Fruit fly (Drosophila melanogaster) whole organism, embryonic: ENCODE results near the gene Hmbs.
A peak's percentile ranks its signal among the peaks of the same experiment; 100 is the strongest.

Experiments used
- Antp ChIP-seq: fragments of 200-800 bp; sonication (Bioruptor generic); optimal IDR thresholded peaks from 3 replicates; lab custom pipeline; 2016; ENCODE audit warnings: missing biosample characterization, missing genetic modification characterization
- Blimp-1 ChIP-seq: fragments of 200-800 bp; sonication (Bioruptor generic); optimal IDR thresholded peaks from 3 replicates; lab custom pipeline; 2018; ENCODE audit warnings: missing biosample characterization, missing genetic modification characterization, mild to moderate bottlenecking, moderate library complexity, missing genetic modification reagents
- CG10565 ChIP-seq: fragments of 200-800 bp; sonication (Bioruptor generic); optimal IDR thresholded peaks from 3 replicates; lab custom pipeline; 2016; ENCODE audit warnings: missing biosample characterization, mild to moderate bottlenecking, missing genetic modification characterization
- CG11504 ChIP-seq: fragments of 200-800 bp; sonication (Bioruptor generic); optimal IDR thresholded peaks from 3 replicates; lab custom pipeline; 2019; ENCODE audit warnings: missing biosample characterization, mild to moderate bottlenecking, missing genetic modification characterization, moderate library complexity
- CG11695 ChIP-seq: fragments of 200-800 bp; sonication (Bioruptor generic); IDR thresholded peaks from 3 replicates; pipeline ENCODE4 v1.3.6; 2022; ENCODE audit warnings: missing biosample characterization, missing genetic modification characterization
- CG12071 ChIP-seq: fragments of 200-800 bp; sonication (Bioruptor generic); optimal IDR thresholded peaks from 3 replicates; lab custom pipeline; 2018; ENCODE audit warnings: missing biosample characterization, mild to moderate bottlenecking, missing genetic modification characterization
- CG12104 ChIP-seq: fragments of 200-800 bp; sonication (Bioruptor generic); optimal IDR thresholded peaks from 3 replicates; lab custom pipeline; 2016; ENCODE audit warnings: missing biosample characterization, missing genetic modification characterization
- CG12155 ChIP-seq: fragments of 200-800 bp; sonication (Bioruptor generic); optimal IDR thresholded peaks from 3 replicates; lab custom pipeline; 2016; ENCODE audit warnings: missing biosample characterization, missing genetic modification characterization
- CG12236 ChIP-seq: fragments of 200-800 bp; sonication (Bioruptor generic); optimal IDR thresholded peaks from 2 replicates; lab custom pipeline; 2016; ENCODE audit warnings: missing biosample characterization, missing genetic modification characterization
- CG12769 ChIP-seq: fragments of 200-800 bp; sonication (Bioruptor generic); optimal IDR thresholded peaks from 2 replicates; lab custom pipeline; 2019; ENCODE audit warnings: missing biosample characterization, mild to moderate bottlenecking, missing genetic modification characterization, moderate library complexity
- CG13624 ChIP-seq: fragments of 200-800 bp; sonication (Bioruptor generic); optimal IDR thresholded peaks from 2 replicates; lab custom pipeline; 2016; ENCODE audit warnings: missing biosample characterization, missing genetic modification characterization
- CG13894 ChIP-seq: fragments of 200-800 bp; sonication (Bioruptor generic); optimal IDR thresholded peaks from 3 replicates; lab custom pipeline; 2018; ENCODE audit warnings: missing biosample characterization, mild to moderate bottlenecking, missing genetic modification characterization, moderate library complexity
- CG14965 ChIP-seq: fragments of 200-800 bp; sonication (Bioruptor generic); optimal IDR thresholded peaks from 2 replicates; lab custom pipeline; 2016; ENCODE audit warnings: missing biosample characterization, missing genetic modification characterization, borderline replicate concordance
- CG17612 ChIP-seq: fragments of 200-800 bp; sonication (Bioruptor generic); IDR thresholded peaks from 2 replicates; pipeline ENCODE4 v1.3.6; 2022; ENCODE audit warnings: missing biosample characterization, missing genetic modification characterization
- CG17912 ChIP-seq: fragments of 200-800 bp; sonication (Bioruptor generic); optimal IDR thresholded peaks from 2 replicates; lab custom pipeline; 2018; ENCODE audit warnings: missing biosample characterization, mild to moderate bottlenecking, missing genetic modification characterization
- CG1792 ChIP-seq: fragments of 200-800 bp; sonication (Bioruptor generic); optimal IDR thresholded peaks from 2 replicates; lab custom pipeline; 2016; ENCODE audit warnings: missing biosample characterization, missing genetic modification characterization
- CG34224 ChIP-seq: fragments of 200-800 bp; sonication (Bioruptor generic); IDR thresholded peaks from 3 replicates; pipeline ENCODE4 v1.3.6; 2022; ENCODE audit warnings: missing biosample characterization, missing genetic modification characterization; ENCODE audit not compliant: partially characterized antibody
- CG43689 ChIP-seq: fragments of 200-800 bp; sonication (Bioruptor generic); IDR thresholded peaks from 2 replicates; pipeline ENCODE4 v1.3.6; 2022; ENCODE audit warnings: missing biosample characterization, missing genetic modification characterization
- CG8290 ChIP-seq, 3 experiments: fragments of 200-800 bp; sonication (Bioruptor generic); optimal IDR thresholded peaks; 2 replicates each; lab custom pipeline; 2016 to 2019; ENCODE audit warnings: missing biosample characterization in 3 of 3, missing genetic modification characterization in 3 of 3, mild to moderate bottlenecking in 2 of 3, moderate library complexity in 1 of 3
- CG8478 ChIP-seq: fragments of >200 bp; optimal IDR thresholded peaks from 2 replicates; lab custom pipeline; 2018
- CG8944 ChIP-seq: fragments of 200-800 bp; sonication (Bioruptor generic); optimal IDR thresholded peaks from 3 replicates; lab custom pipeline; 2016; ENCODE audit warnings: missing biosample characterization, missing genetic modification characterization
- Chrac-16 ChIP-seq: fragments of 200-800 bp; sonication (Bioruptor generic); optimal IDR thresholded peaks from 3 replicates; lab custom pipeline; 2016; ENCODE audit warnings: missing biosample characterization, missing genetic modification characterization
- Dfd ChIP-seq, 2 experiments: fragments of >200 bp; optimal IDR thresholded peaks; 2 replicates each; lab custom pipeline; 2017; ENCODE audit warnings: missing biosample characterization in 2 of 2, missing genetic modification characterization in 2 of 2
- GATAe ChIP-seq: fragments of 200-800 bp; sonication (Bioruptor generic); conservative IDR thresholded peaks from 2 replicates; pipeline ENCODE4 v1.3.6; 2022; ENCODE audit warnings: missing biosample characterization, missing genetic modification characterization
- H15 ChIP-seq: fragments of 200-800 bp; sonication (Bioruptor generic); IDR thresholded peaks from 3 replicates; pipeline ENCODE4 v1.3.6; 2022; ENCODE audit warnings: missing biosample characterization, missing genetic modification characterization
- HmgD ChIP-seq: fragments of 200-800 bp; sonication (Bioruptor generic); optimal IDR thresholded peaks from 3 replicates; lab custom pipeline; 2016; ENCODE audit warnings: missing biosample characterization, missing genetic modification characterization
- Nf-YB ChIP-seq: fragments of 200-800 bp; sonication (Bioruptor generic); optimal IDR thresholded peaks from 3 replicates; lab custom pipeline; 2019; ENCODE audit warnings: missing biosample characterization, mild to moderate bottlenecking, missing genetic modification characterization, moderate library complexity
- Usf ChIP-seq: fragments of 200-800 bp; sonication (Bioruptor generic); optimal IDR thresholded peaks from 2 replicates; lab custom pipeline; 2017; ENCODE audit warnings: missing genotype, missing biosample characterization, missing genetic modification characterization
- Xrp1 ChIP-seq: fragments of 200-800 bp; sonication (Bioruptor generic); IDR thresholded peaks from 2 replicates; pipeline ENCODE4 v1.3.6; 2022; ENCODE audit warnings: missing biosample characterization, missing genetic modification characterization
- cad ChIP-seq: fragments of >200 bp; optimal IDR thresholded peaks from 2 replicates; lab custom pipeline; 2017; ENCODE audit warnings: missing biosample characterization, missing genetic modification characterization
- crp ChIP-seq, 2 experiments: fragments of 200-800 bp; sonication (Bioruptor generic); optimal IDR thresholded peaks; 2 replicates in 1 of 2; 3 replicates in 1 of 2; lab custom pipeline; 2017; ENCODE audit warnings: missing biosample characterization in 2 of 2, missing genetic modification characterization in 2 of 2, mild to moderate bottlenecking in 1 of 2, moderate library complexity in 1 of 2
- dmrt11E ChIP-seq: fragments of 200-800 bp; sonication (Bioruptor generic); optimal IDR thresholded peaks from 3 replicates; lab custom pipeline; 2018; ENCODE audit warnings: missing biosample characterization, mild to moderate bottlenecking, missing genetic modification characterization, moderate library complexity
- en ChIP-seq: fragments of 200-800 bp; sonication (Bioruptor generic); optimal IDR thresholded peaks from 2 replicates; lab custom pipeline; 2016; ENCODE audit warnings: missing biosample characterization, missing genetic modification characterization
- fd3F ChIP-seq: fragments of 200-800 bp; sonication (Bioruptor generic); optimal IDR thresholded peaks from 2 replicates; lab custom pipeline; 2018; ENCODE audit warnings: missing biosample characterization, mild to moderate bottlenecking, missing genetic modification characterization, moderate library complexity
- gem ChIP-seq: fragments of 200-800 bp; sonication (Bioruptor generic); optimal IDR thresholded peaks from 2 replicates; lab custom pipeline; 2019; ENCODE audit warnings: missing biosample characterization, mild to moderate bottlenecking, missing genetic modification characterization, moderate library complexity
- kay ChIP-seq: fragments of 200-800 bp; sonication (Bioruptor generic); optimal IDR thresholded peaks from 2 replicates; lab custom pipeline; 2016; ENCODE audit warnings: missing biosample characterization, missing genetic modification characterization
- knrl ChIP-seq: fragments of 200-800 bp; sonication (Bioruptor generic); IDR thresholded peaks from 3 replicates; pipeline ENCODE4 v1.3.6; 2022; ENCODE audit warnings: missing biosample characterization, missing genetic modification characterization; ENCODE audit not compliant: partially characterized antibody
- lola ChIP-seq, 3 experiments: fragments of >200 bp in 2 of 3; fragments of 200-800 bp in 1 of 3; sonication (Bioruptor generic) in 1 of 3; optimal IDR thresholded peaks; 2 replicates each; lab custom pipeline; 2017 to 2019; ENCODE audit warnings: missing biosample characterization in 3 of 3, missing genetic modification characterization in 3 of 3, mild to moderate bottlenecking in 1 of 3, moderate library complexity in 1 of 3
- nerfin-1 ChIP-seq: fragments of 200-800 bp; sonication (Bioruptor generic); optimal IDR thresholded peaks from 3 replicates; lab custom pipeline; 2019; ENCODE audit warnings: missing biosample characterization, mild to moderate bottlenecking, missing genetic modification characterization, moderate library complexity
- odd ChIP-seq: fragments of 200-800 bp; sonication (Bioruptor generic); optimal IDR thresholded peaks from 2 replicates; lab custom pipeline; 2017; ENCODE audit warnings: missing biosample characterization, mild to moderate bottlenecking, missing genetic modification characterization
- pros ChIP-seq: fragments of 200-800 bp; sonication (Bioruptor generic); optimal IDR thresholded peaks from 3 replicates; lab custom pipeline; 2019; ENCODE audit warnings: missing biosample characterization, mild to moderate bottlenecking, missing genetic modification characterization, moderate library complexity
- psq ChIP-seq: fragments of 200-800 bp; sonication (Bioruptor generic); optimal IDR thresholded peaks from 2 replicates; lab custom pipeline; 2017; ENCODE audit warnings: missing biosample characterization, missing genetic modification characterization
- salm ChIP-seq: fragments of 200-800 bp; sonication (Bioruptor generic); optimal IDR thresholded peaks from 2 replicates; lab custom pipeline; 2018; ENCODE audit warnings: missing biosample characterization, mild to moderate bottlenecking, missing genetic modification characterization
- sens-2 ChIP-seq: fragments of 200-800 bp; sonication (Bioruptor generic); IDR thresholded peaks from 2 replicates; pipeline ENCODE4 v1.3.6; 2022; ENCODE audit warnings: missing biosample characterization, missing genetic modification characterization
- slbo ChIP-seq: fragments of 200-800 bp; sonication (Bioruptor generic); IDR thresholded peaks from 2 replicates; pipeline ENCODE4 v1.3.6; 2022; ENCODE audit warnings: missing biosample characterization, missing genetic modification characterization
- tap ChIP-seq: fragments of 200-800 bp; optimal IDR thresholded peaks from 3 replicates; lab custom pipeline; 2019; ENCODE audit warnings: missing biosample characterization, mild to moderate bottlenecking, missing genetic modification characterization, moderate library complexity
- toy ChIP-seq: fragments of 200-800 bp; sonication (Bioruptor generic); IDR thresholded peaks from 2 replicates; pipeline ENCODE4 v1.3.6; 2022; ENCODE audit warnings: missing biosample characterization, missing genetic modification characterization
- vfl ChIP-seq: fragments of 200-800 bp; sonication (Bioruptor generic); optimal IDR thresholded peaks from 2 replicates; lab custom pipeline; 2016; ENCODE audit warnings: missing biosample characterization, missing genetic modification characterization
- wek ChIP-seq: fragments of 200-800 bp; sonication (Bioruptor generic); optimal IDR thresholded peaks from 3 replicates; lab custom pipeline; 2018; ENCODE audit warnings: missing biosample characterization, mild to moderate bottlenecking, missing genetic modification characterization, moderate library complexity

Hmbs gene

DNA sequence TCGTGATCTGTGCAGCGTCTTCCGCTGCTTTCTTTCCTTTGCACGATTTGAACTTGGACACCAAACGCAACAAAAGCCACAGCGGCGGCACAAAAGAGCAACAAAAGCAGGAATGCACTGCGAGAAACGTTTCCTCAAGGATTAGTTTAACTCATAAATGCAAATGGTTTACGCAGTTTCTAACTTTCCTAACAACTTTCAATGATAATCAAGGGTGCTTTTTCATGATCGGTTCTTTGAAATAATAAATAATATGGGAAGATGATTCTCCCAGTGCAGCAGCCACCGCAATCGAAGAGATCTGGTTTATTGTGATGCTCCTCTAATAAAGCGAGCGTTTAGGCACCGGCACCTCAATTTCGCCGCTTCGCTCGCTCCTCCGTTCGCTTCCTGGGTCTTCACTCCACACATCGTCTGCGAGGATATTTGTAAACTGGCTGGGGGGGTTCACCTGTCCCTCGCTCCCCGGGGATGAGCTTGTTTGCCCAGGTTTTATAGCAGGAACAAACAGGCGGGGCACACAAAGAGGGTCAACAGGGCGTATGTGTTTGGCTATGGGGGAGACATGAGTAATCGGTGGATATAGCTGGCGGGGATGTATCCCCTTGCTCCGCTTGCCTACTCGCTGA lies 15.5 kb upstream of the Hmbs start (continued):
- TF ChIP-seq CG11504 (peak; percentile 89), fd3F (GFP tag; lab: Kevin White, UChicago) (no peak), CG8478 (lab: Kevin White, UChicago) (no peak), salm (peak; percentile 29), Nf-YB (GFP tag; lab: Kevin White, UChicago) (peak; percentile 38), H15 (GFP tag; lab: Robert Waterston, UW) (peak; percentile 70), cad (GFP tag; lab: Kevin White, UChicago) (no peak), Blimp-1 (GFP tag; lab: Kevin White, UChicago) (peak; percentile 85), pros (GFP tag; lab: Kevin White, UChicago) (peak; percentile 18), wek (GFP tag; lab: Kevin White, UChicago) (peak; percentile 46), tap (tag; lab: Kevin White, UChicago) (peak; percentile 82), CG12104 (peak; percentile 16), crp (GFP tag; optimal IDR thresholded peaks at IDR 0.05; lab: Kevin White, UChicago) (peak in 1 of 2 experiments; percentile 23), CG1792 (GFP tag; lab: Kevin White, UChicago) (peak; percentile 52), vfl (GFP tag; lab: Kevin White, UChicago) (no peak), CG17612 (GFP tag; lab: Robert Waterston, UW) (no peak; the same call in 1 of the 2 replicates), GATAe (GFP tag; lab: Robert Waterston, UW) (no peak), Antp (peak; percentile 76), nerfin-1 (tag; lab: Kevin White, UChicago) (peak; percentile 72), dmrt11E (peak; percentile 68), Dfd (GFP tag; optimal IDR thresholded peaks at IDR 0.05; lab: Kevin White, UChicago) (no peak), gem (peak; percentile 85), psq (no peak), en (peak; percentile 49), kay (GFP tag; lab: Kevin White, UChicago) (peak; percentile 11), HmgD (GFP tag; lab: Kevin White, UChicago) (no peak), Xrp1 (GFP tag; lab: Robert Waterston, UW) (peak; percentile 89), CG10565 (GFP tag; lab: Kevin White, UChicago) (peak; percentile 39), knrl (GFP tag; lab: Robert Waterston, UW) (no peak), slbo (GFP tag; lab: Robert Waterston, UW) (peak; percentile 48; the same call in 1 of the 2 replicates), toy (GFP tag; lab: Robert Waterston, UW) (no peak), CG17912 (GFP tag; lab: Kevin White, UChicago) (no peak), CG14965 (GFP tag; lab: Kevin White, UChicago) (no peak), CG8290 (GFP tag; optimal IDR thresholded peaks at IDR 0.05; lab: Kevin White, UChicago) (peak; percentile 14), CG8290 (tag; optimal IDR thresholded peaks at IDR 0.05; lab: Kevin White, UChicago) (peak in 1 of 2 experiments; percentile 71), odd (GFP tag; lab: Kevin White, UChicago) (peak; percentile 72), CG34224 (no peak), CG12769 (tag; lab: Kevin White, UChicago) (peak; percentile 69), sens-2 (peak; percentile 80), CG12236 (GFP tag; lab: Kevin White, UChicago) (peak; percentile 50), CG43689 (GFP tag; lab: Robert Waterston, UW) (peak; percentile 30; the same call in 1 of the 2 replicates), CG12155 (GFP tag; lab: Kevin White, UChicago) (peak; percentile 33), CG13894 (tag; lab: Kevin White, UChicago) (no peak), Usf (GFP tag; lab: Kevin White, UChicago) (no peak), CG13624 (GFP tag; lab: Kevin White, UChicago) (no peak), lola (GFP tag; optimal IDR thresholded peaks at IDR 0.05; lab: Kevin White, UChicago) (peak in 1 of 3 experiments; percentile 69), CG11695 (peak; percentile 62), Chrac-16 (GFP tag; lab: Kevin White, UChicago) (peak; percentile 61), CG12071 (peak; percentile 82), CG8944 (GFP tag; lab: Kevin White, UChicago) (peak; percentile 73)
